Worm (Caenorhabditis elegans) whole organism, L1 larva: ENCODE measurements around the gene F49C5.9.

Source experiments
- ceh-63 ChIP-seq: fragments of 200-800 bp; sonication (Bioruptor generic); optimal IDR thresholded peaks from 2 replicates; lab custom pipeline; 2018; ENCODE audit warnings: mild to moderate bottlenecking, missing genetic modification characterization, missing compliant biosample characterization
- ceh-88 ChIP-seq: fragments of 200-800 bp; sonication (Bioruptor generic); IDR thresholded peaks from 2 replicates; pipeline ENCODE4 v1.3.6; 2022; ENCODE audit warnings: missing genetic modification characterization, missing compliant biosample characterization
- efl-1 ChIP-seq, 4 experiments: fragments of 150-350 bp; optimal IDR thresholded peaks in 3 of 4; peaks in 1 of 4; 1 replicate in 1 of 4; 2 replicates in 3 of 4; lab custom pipeline; 2014; ENCODE audit warnings: missing biosample characterization in 2 of 4, missing genetic modification characterization in 2 of 4, missing genetic modification reagents in 2 of 4
- egl-27 ChIP-seq, 2 experiments: fragments of 150-350 bp in 1 of 2; sonication (generic microtip); optimal IDR thresholded peaks; 3 replicates each; lab custom pipeline; 2017 to 2018; ENCODE audit warnings: missing biosample characterization in 2 of 2, missing genetic modification characterization in 2 of 2, missing genetic modification reagents in 2 of 2
- fkh-10 ChIP-seq: sonication (generic microtip); optimal IDR thresholded peaks from 2 replicates; lab custom pipeline; 2017; ENCODE audit warnings: missing biosample characterization, missing genetic modification reagents, missing genetic modification characterization
- fos-1 ChIP-seq: fragments of 150-350 bp; optimal IDR thresholded peaks from 2 replicates; lab custom pipeline; 2014; ENCODE audit warnings: missing biosample characterization, missing genetic modification characterization
- grh-1 ChIP-seq: fragments of 200-800 bp; sonication (Bioruptor generic); IDR thresholded peaks from 2 replicates; pipeline ENCODE4 v1.3.6; 2022; ENCODE audit warnings: missing genetic modification reagents, missing genetic modification characterization, missing compliant biosample characterization
- jun-1 ChIP-seq: fragments of 150-350 bp; optimal IDR thresholded peaks from 2 replicates; lab custom pipeline; 2014; ENCODE audit warnings: missing biosample characterization, missing genetic modification reagents, missing genetic modification characterization
- mdl-1 ChIP-seq, 2 experiments: fragments of 150-350 bp; optimal IDR thresholded peaks; 2 replicates each; lab custom pipeline; 2014 to 2017; ENCODE audit warnings: missing biosample characterization in 2 of 2, missing genetic modification characterization in 2 of 2, inconsistent platforms in 1 of 2
- nhr-12 ChIP-seq: sonication (generic microtip); optimal IDR thresholded peaks from 2 replicates; lab custom pipeline; 2017; ENCODE audit warnings: missing biosample characterization, missing genetic modification characterization
- nhr-237 ChIP-seq: fragments of 150-350 bp; optimal IDR thresholded peaks from 2 replicates; lab custom pipeline; 2014; ENCODE audit warnings: missing biosample characterization, missing genetic modification characterization
- nhr-47 ChIP-seq: sonication (generic microtip); optimal IDR thresholded peaks from 2 replicates; lab custom pipeline; 2016; ENCODE audit warnings: mild to moderate bottlenecking, missing genetic modification characterization, moderate library complexity, missing compliant biosample characterization
- zip-4 ChIP-seq: fragments of 200-800 bp; sonication (Bioruptor generic); optimal IDR thresholded peaks from 2 replicates; lab custom pipeline; 2018; ENCODE audit warnings: mild to moderate bottlenecking, missing genetic modification characterization, moderate library complexity, missing compliant biosample characterization
- ztf-11 ChIP-seq, 2 experiments: sonication (generic microtip); optimal IDR thresholded peaks; 2 replicates each; lab custom pipeline; 2016 to 2017; ENCODE audit warnings: missing genetic modification characterization in 2 of 2, missing biosample characterization in 1 of 2, missing compliant biosample characterization in 1 of 2

DNA sequence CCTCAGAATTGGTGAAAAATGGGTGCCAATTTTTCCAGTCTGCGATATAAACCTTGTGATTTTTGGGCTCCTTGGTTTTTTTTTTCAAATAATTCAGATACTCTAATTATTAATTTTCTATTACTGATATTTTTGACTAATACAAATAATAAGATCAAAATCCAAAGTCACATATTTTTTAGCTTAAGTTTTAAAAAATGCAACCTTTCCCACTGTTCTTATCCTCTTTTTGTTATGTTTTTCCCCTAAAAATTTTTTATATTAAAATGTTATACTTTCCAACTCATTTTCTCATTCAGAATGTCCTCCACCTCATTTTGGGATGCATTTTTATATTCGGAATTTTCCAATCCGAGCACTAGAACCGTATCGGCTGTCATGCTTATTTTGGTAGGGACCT, 13.5 kb downstream of the F49C5.9 start, which contains the start of gene srx-120:
- no peak for TF ChIP-seq fkh-10 (GFP tag; lab: Kevin White, UChicago)
- TF ChIP-seq nhr-237 = no peak
- TF ChIP-seq nhr-12 (tag; lab: Kevin White, UChicago) = no peak
- no peak for TF ChIP-seq jun-1 (tag; lab: Kevin White, UChicago)
- TF ChIP-seq egl-27 (tag; optimal IDR thresholded peaks at IDR 0.05; lab: Kevin White, UChicago) = no peak
- no peak for TF ChIP-seq nhr-47 (tag; lab: Kevin White, UChicago)
- no peak for TF ChIP-seq grh-1 (GFP tag; lab: Robert Waterston, UW)
- TF ChIP-seq fos-1 (tag; lab: Kevin White, UChicago) = no peak
- TF ChIP-seq mdl-1 (tag; optimal IDR thresholded peaks at IDR 0.05; lab: Kevin White, UChicago) = no peak
- TF ChIP-seq ceh-88 (GFP tag; lab: Robert Waterston, UW) = no peak
- no peak for TF ChIP-seq ztf-11 (tag; optimal IDR thresholded peaks at IDR 0.05; lab: Kevin White, UChicago)
- no peak for TF ChIP-seq zip-4 (GFP tag; lab: Kevin White, UChicago)
- TF ChIP-seq ceh-63 = no peak
- TF ChIP-seq efl-1 (optimal IDR thresholded peaks at IDR 0.05; lab: Kevin White, UChicago) = no peak
- no peak for TF ChIP-seq efl-1 (GFP tag; optimal IDR thresholded peaks at IDR 0.05 in 1 of 2; lab: Kevin White, UChicago)
